Fruit fly (Drosophila melanogaster): ENCODE measurements around the gene ATPsynepsilonL.

ATPsynepsilonL gene

DNA sequence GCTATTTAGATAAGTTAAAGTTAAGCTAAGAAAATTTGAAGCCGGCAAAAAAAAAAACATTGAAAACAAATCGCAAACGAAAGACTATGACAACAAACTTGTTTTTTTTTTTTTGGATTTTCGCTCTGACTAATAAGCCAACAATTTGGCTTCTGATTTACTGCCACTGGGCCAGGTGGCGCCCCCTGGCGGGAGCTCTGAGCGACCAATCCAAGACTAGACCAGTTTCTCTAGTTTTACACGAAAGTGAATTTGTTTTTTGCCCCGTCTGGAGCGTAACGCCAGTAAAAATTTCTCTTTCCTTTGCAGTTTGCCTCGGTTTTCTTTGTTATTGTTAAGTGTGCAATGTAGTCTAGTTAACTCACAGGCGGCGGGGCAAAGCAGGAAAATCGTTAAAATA, 3.2 kb downstream of the ATPsynepsilonL start:
- TF ChIP-seq CG1620 (GFP tag; optimal IDR thresholded peaks at IDR 0.05) (no peak), toe (GFP tag; optimal IDR thresholded peaks at IDR 0.05) (no peak), bab1 (GFP tag; optimal IDR thresholded peaks at IDR 0.05) (no peak), CG12768 (GFP tag; optimal IDR thresholded peaks at IDR 0.05) (no peak), Crg-1 (GFP tag; optimal IDR thresholded peaks at IDR 0.05) (no peak), CG14711 (tag; optimal IDR thresholded peaks at IDR 0.05) (no peak), cnc (optimal IDR thresholded peaks at IDR 0.05) (no peak), kay (GFP tag; ENCODE audit: borderline replicate concordance) (no peak), Mnt (GFP tag; optimal IDR thresholded peaks at IDR 0.05) (no peak), pad (GFP tag; optimal IDR thresholded peaks at IDR 0.05) (no peak), ovo (GFP tag; optimal IDR thresholded peaks at IDR 0.05) (no peak), CG33017 (tag; optimal IDR thresholded peaks at IDR 0.05) (no peak), CG7045 (GFP tag; optimal IDR thresholded peaks at IDR 0.05) (no peak), tj (GFP tag; optimal IDR thresholded peaks at IDR 0.05) (no peak), Hr96 (GFP tag; optimal IDR thresholded peaks at IDR 0.05) (no peak), cic (GFP tag; optimal IDR thresholded peaks at IDR 0.05) (no peak), CG7101 (tag; optimal IDR thresholded peaks at IDR 0.05) (no peak)

DNA sequence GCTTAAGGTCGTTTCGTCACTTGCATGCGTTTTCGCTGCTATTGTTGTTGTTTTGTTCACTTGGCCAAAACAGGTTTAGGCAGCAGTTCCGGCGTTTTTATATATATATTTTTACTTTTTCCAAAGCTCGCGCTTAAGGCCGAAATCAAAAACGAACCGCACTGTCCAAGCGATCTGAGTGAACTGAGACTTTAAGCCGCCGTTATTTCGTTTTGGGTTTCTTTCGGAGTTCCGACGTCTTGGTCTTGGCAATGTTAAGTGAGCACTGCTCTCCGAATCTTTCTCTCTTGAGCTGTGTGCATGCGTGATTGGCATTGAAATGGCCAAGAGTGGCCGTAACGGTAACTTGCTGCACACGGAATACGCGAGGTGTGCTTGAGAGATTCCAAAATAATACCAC, 3.9 kb downstream of the ATPsynepsilonL start, which contains the start of gene knk:
Gene knk (minus strand): TSS at position 188 of the 400 bp plus-strand sequence.
- peak; percentile 16 for TF ChIP-seq ovo (GFP tag; optimal IDR thresholded peaks at IDR 0.05)
- no peak for TF ChIP-seq CG1620 (GFP tag; optimal IDR thresholded peaks at IDR 0.05)

DNA sequence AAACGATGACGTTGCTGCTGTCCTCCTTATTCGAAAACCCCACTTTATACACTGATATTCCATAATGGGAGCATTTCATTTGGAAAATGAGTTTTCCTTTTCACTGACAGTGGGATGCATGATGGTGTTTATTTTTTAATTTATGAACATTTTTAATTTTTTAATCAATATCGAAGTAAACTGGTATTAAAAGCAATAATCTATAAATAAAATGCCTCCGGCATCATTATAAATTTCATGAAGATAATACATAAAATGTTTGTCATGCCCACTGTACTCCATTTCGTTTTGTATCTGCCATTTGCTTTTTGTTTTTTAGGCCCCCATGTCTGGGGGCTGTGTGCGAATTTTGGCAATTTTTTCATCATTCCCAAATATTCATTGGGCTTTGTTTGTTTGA, 8.5 kb downstream of the ATPsynepsilonL start:
- TF ChIP-seq CG33017 (tag; optimal IDR thresholded peaks at IDR 0.05) (peak; percentile 3), bab1 (GFP tag; optimal IDR thresholded peaks at IDR 0.05) (peak; percentile 29), Crg-1 (GFP tag; optimal IDR thresholded peaks at IDR 0.05) (no peak), CG12768 (GFP tag; optimal IDR thresholded peaks at IDR 0.05) (no peak), CG14711 (tag; optimal IDR thresholded peaks at IDR 0.05) (peak; percentile 21)

DNA sequence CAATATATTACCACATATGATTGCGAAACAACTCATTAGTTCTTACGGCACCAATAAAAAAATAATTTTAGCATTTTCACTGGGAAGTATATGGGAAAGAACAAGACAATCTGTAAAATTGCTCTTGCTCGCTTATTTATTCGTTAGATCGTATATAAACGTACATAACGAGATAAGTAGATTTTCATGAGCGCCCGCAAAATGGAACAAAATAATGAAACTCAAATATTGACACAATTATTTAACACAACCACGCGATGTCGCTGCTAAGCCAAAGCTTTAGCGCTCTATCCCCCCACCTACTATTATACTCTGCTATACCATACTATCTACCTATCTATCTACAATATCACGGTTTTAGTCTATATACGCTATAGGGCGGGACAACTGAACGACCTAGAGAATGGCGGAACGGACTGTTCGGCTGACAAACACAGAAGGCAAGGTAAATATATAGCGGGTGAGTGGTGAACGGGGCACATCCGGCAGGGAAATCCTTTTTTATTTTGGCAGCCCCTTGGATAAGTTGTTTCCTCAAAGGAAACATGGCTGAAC, 9.5 kb downstream of the ATPsynepsilonL start:
- TF ChIP-seq pad (GFP tag; optimal IDR thresholded peaks at IDR 0.05), result peak; percentile 12
- no peak for TF ChIP-seq CG7045 (GFP tag; optimal IDR thresholded peaks at IDR 0.05)
- peak; percentile 12 for TF ChIP-seq kay (GFP tag; ENCODE audit: borderline replicate concordance)
- peak; percentile 39 for TF ChIP-seq CG33017 (tag; optimal IDR thresholded peaks at IDR 0.05)
- no peak for TF ChIP-seq bab1 (GFP tag; optimal IDR thresholded peaks at IDR 0.05)
- TF ChIP-seq Clk (GFP tag; optimal IDR thresholded peaks at IDR 0.05), result no peak
- TF ChIP-seq Crg-1 (GFP tag; optimal IDR thresholded peaks at IDR 0.05), result peak; percentile 27
- TF ChIP-seq Mnt (GFP tag; optimal IDR thresholded peaks at IDR 0.05), result no peak
- no peak for TF ChIP-seq Hr96 (GFP tag; optimal IDR thresholded peaks at IDR 0.05)
- no peak for TF ChIP-seq cnc (optimal IDR thresholded peaks at IDR 0.05)
- TF ChIP-seq CG14711 (tag; optimal IDR thresholded peaks at IDR 0.05), result no peak
- no peak for TF ChIP-seq tj (GFP tag; optimal IDR thresholded peaks at IDR 0.05)
- TF ChIP-seq CG1620 (GFP tag; optimal IDR thresholded peaks at IDR 0.05), result peak; percentile 3
- TF ChIP-seq CG11617 (GFP tag; optimal IDR thresholded peaks at IDR 0.05), result no peak
- peak; percentile 31 for TF ChIP-seq CG7101 (tag; optimal IDR thresholded peaks at IDR 0.05)
- TF ChIP-seq CG5204 (GFP tag; optimal IDR thresholded peaks at IDR 0.05), result no peak
- TF ChIP-seq cic (GFP tag; optimal IDR thresholded peaks at IDR 0.05), result peak; percentile 46
- no peak for TF ChIP-seq toe (GFP tag; optimal IDR thresholded peaks at IDR 0.05)
- no peak for TF ChIP-seq ovo (GFP tag; optimal IDR thresholded peaks at IDR 0.05)
- peak; percentile 34 for TF ChIP-seq CG12768 (GFP tag; optimal IDR thresholded peaks at IDR 0.05)

DNA sequence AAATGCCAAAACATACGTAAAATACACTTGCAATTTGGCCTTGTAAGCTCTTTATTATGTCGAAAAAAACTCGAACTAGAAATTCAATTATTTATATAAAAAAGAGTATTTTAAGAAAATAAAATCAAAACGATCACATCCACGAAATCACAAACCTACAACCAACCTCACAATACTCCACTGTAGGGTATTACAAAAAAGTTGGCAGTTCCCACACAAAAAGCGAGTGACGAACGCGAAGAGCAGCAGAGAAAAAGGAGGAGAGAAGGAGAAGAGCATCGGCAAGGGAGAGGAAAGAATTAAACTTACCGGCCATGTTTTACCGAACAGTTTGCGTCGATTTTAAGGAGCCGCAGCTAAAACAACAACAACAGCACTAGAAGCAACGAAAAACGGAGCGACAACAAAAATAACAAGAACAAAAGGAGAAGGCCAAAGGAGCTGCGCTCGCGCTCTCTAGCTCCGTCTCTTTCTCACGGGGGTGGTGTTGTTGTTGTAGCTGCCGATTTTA, 11.4 kb downstream of the ATPsynepsilonL start:
- TF ChIP-seq cnc (optimal IDR thresholded peaks at IDR 0.05), result no peak
- no peak for TF ChIP-seq bab1 (GFP tag; optimal IDR thresholded peaks at IDR 0.05)
- TF ChIP-seq CG14711 (tag; optimal IDR thresholded peaks at IDR 0.05), result no peak
- TF ChIP-seq Mnt (GFP tag; optimal IDR thresholded peaks at IDR 0.05), result no peak
- no peak for TF ChIP-seq Crg-1 (GFP tag; optimal IDR thresholded peaks at IDR 0.05)
- TF ChIP-seq CG33017 (tag; optimal IDR thresholded peaks at IDR 0.05), result no peak
- no peak for TF ChIP-seq cic (GFP tag; optimal IDR thresholded peaks at IDR 0.05)

DNA sequence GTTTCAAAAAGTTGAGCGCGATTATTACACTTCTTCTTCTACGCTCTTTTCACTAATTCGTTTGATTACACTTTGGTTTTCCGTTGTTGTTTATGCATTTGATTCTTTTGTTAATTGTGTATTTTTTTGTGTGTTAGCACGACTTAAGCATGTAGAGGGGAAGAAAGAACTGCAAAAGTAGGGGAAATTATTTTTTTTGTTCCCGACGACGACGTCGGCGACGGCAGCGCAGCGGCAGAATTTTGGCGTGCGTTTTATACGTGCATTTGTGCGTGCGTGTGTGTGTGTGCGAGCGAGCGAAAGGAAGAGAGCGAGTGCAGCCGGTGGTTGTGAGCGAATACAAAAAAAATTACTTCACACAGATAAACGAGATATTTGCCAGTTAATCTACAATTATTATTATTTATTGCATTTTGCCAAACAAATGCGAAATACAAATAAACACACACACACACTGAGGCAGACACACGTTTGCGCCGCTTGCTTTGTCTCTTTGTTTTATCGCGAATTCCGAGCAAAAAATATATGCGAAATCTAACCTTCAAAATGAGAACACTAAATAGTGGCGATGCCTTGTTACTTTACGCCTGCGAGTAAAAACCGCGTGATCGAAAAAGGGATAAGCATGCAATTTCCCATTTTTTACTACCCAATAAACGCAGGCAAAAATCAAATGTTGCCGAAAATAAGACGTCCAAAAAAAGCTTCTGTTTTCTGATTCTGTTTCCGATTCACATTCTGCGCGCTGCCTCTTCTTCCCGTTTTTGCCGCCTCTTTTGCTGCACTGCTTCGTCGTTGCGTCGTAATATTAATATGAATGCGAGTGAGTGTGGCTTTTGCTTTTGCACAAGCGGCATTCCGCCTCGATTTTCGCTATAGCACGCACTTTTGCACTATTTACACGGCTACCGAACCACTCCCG, 12.1 kb downstream of the ATPsynepsilonL start:
- TF ChIP-seq cic (GFP tag; optimal IDR thresholded peaks at IDR 0.05) (no peak), cnc (optimal IDR thresholded peaks at IDR 0.05) (no peak), ovo (GFP tag; optimal IDR thresholded peaks at IDR 0.05) (no peak), Clk (GFP tag; optimal IDR thresholded peaks at IDR 0.05) (no peak), kay (GFP tag; ENCODE audit: borderline replicate concordance) (peak; percentile 32), bab1 (GFP tag; optimal IDR thresholded peaks at IDR 0.05) (no peak), CG14711 (tag; optimal IDR thresholded peaks at IDR 0.05) (no peak), CG11617 (GFP tag; optimal IDR thresholded peaks at IDR 0.05) (peak; percentile 1), CG12768 (GFP tag; optimal IDR thresholded peaks at IDR 0.05) (no peak), Crg-1 (GFP tag; optimal IDR thresholded peaks at IDR 0.05) (no peak), CG5204 (GFP tag; optimal IDR thresholded peaks at IDR 0.05) (no peak), CG1620 (GFP tag; optimal IDR thresholded peaks at IDR 0.05) (no peak), CG33017 (tag; optimal IDR thresholded peaks at IDR 0.05) (no peak), toe (GFP tag; optimal IDR thresholded peaks at IDR 0.05) (no peak), Hr96 (GFP tag; optimal IDR thresholded peaks at IDR 0.05) (no peak), pad (GFP tag; optimal IDR thresholded peaks at IDR 0.05) (peak; percentile 99), CG7045 (GFP tag; optimal IDR thresholded peaks at IDR 0.05) (no peak), tj (GFP tag; optimal IDR thresholded peaks at IDR 0.05) (no peak), CG7101 (tag; optimal IDR thresholded peaks at IDR 0.05) (no peak), Mnt (GFP tag; optimal IDR thresholded peaks at IDR 0.05) (no peak)
